Fruit fly (Drosophila melanogaster) whole organism, adult: ENCODE data around the gene CG31457.

Source experiments
- CG5204 ChIP-seq: fragments of 200-800 bp; sonication (Bioruptor generic); optimal IDR thresholded peaks from 2 replicates; lab custom pipeline; 2016; ENCODE audit warnings: missing biosample characterization, missing genetic modification characterization
- Hr96 ChIP-seq: fragments of 200-800 bp; sonication (Bioruptor generic); optimal IDR thresholded peaks from 2 replicates; lab custom pipeline; 2016; ENCODE audit warnings: missing biosample characterization, missing genetic modification characterization
- cic ChIP-seq: fragments of 200-800 bp; sonication (Bioruptor generic); optimal IDR thresholded peaks from 2 replicates; lab custom pipeline; 2017; ENCODE audit warnings: missing biosample characterization, mild to moderate bottlenecking, missing genetic modification characterization, moderate library complexity
- ovo ChIP-seq: fragments of 200-800 bp; sonication (Bioruptor generic); optimal IDR thresholded peaks from 2 replicates; lab custom pipeline; 2016; ENCODE audit warnings: missing biosample characterization, missing genetic modification characterization
- tj ChIP-seq: fragments of 200-800 bp; sonication (Bioruptor generic); optimal IDR thresholded peaks from 3 replicates; lab custom pipeline; 2017; ENCODE audit warnings: missing biosample characterization, mild to moderate bottlenecking, missing genetic modification characterization, moderate library complexity

- TF ChIP-seq Hr96 (no peak), ovo (GFP tag; lab: Kevin White, UChicago) (no peak), CG5204 (GFP tag; lab: Kevin White, UChicago) (no peak), cic (GFP tag; lab: Kevin White, UChicago) (no peak), tj (GFP tag; lab: Kevin White, UChicago) (no peak)
Observed at dm6 chr3R:23129617-23130016, 1.8 kb upstream of the CG31457 start.
